Worm (Caenorhabditis elegans): ENCODE results near the gene E03H12.4.

Gene E03H12.4

ce11 chrIV:4982477-4982876 is at the start of gene E03H12.4:
Gene E03H12.4, plus strand, starts transcription at chrIV:4982596.
- TF ChIP-seq sox-4 (tag; optimal IDR thresholded peaks at IDR 0.05): no peak
- no peak for TF ChIP-seq ttx-3 (tag; optimal IDR thresholded peaks at IDR 0.05)
- no peak for TF ChIP-seq unc-86 (tag; optimal IDR thresholded peaks at IDR 0.05)
- no peak for TF ChIP-seq ceh-14 (tag; optimal IDR thresholded peaks at IDR 0.05)

DNA sequence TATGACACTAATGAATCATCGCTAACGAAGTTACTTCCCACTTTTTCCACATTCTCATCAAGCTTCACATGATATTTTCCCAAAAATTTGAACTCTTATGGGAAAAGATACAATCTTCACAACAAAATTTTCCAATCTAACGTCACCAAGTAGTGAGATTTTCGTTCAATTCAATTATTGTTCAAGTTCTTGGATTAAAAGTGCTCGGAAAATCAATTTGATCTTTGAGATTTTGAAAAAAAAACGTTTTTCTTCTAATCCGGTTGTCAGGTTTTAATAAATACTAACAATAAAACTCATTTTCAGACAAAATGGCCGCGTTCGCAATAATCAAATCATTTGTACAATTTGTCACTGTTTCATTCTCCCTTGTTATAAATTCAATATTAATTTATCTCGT is 48.3 kb upstream of the E03H12.4 start, which contains the start of gene str-153:
Gene str-153 (plus strand): TSS at position 301 of the 400 bp plus-strand sequence.
- TF ChIP-seq lin-11 (tag; optimal IDR thresholded peaks at IDR 0.05): no peak
- no peak for TF ChIP-seq sox-4 (tag; optimal IDR thresholded peaks at IDR 0.05)
- no peak for TF ChIP-seq dmd-4 (tag; optimal IDR thresholded peaks at IDR 0.05; ENCODE audit: borderline replicate concordance)
- no peak for TF ChIP-seq ceh-34 (tag; optimal IDR thresholded peaks at IDR 0.05)
- no peak for TF ChIP-seq gmeb-2 (tag; optimal IDR thresholded peaks at IDR 0.05)
- TF ChIP-seq zip-5 (tag; optimal IDR thresholded peaks at IDR 0.05): no peak
- no peak for TF ChIP-seq ceh-6 (GFP tag; optimal IDR thresholded peaks at IDR 0.05)
- no peak for TF ChIP-seq eyg-1 (tag; optimal IDR thresholded peaks at IDR 0.05)
- TF ChIP-seq mec-3 (tag; optimal IDR thresholded peaks at IDR 0.05; ENCODE audit: borderline replicate concordance): no peak

DNA sequence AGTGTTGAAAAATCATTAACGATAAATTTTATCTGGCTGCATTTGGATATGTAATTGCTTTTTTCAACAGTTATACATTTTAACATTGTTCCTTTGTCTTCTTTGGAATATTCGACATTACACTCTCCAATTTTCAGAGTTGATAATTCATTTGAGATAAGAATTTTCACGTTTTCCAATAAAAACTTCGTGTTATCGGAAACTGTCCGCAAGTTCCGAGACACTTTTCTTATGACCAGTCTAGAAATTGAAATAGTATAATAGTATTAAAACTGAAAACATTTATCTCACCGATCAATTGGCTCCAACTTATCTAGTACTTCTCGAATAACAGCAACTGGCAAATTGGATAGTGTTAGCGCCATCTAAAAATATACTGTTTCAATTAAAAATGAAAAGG is 44.7 kb upstream of the E03H12.4 start, which contains the start of gene fbxa-86:
Gene fbxa-86 (minus strand): TSS at position 367 of the 400 bp plus-strand sequence.
- TF ChIP-seq K09A11.1 (tag; optimal IDR thresholded peaks at IDR 0.05; ENCODE audit: insufficient read depth) (no peak), ceh-22 (tag; optimal IDR thresholded peaks at IDR 0.05) (no peak), lim-6 (tag; optimal IDR thresholded peaks at IDR 0.05) (no peak), odd-2 (tag; optimal IDR thresholded peaks at IDR 0.05) (no peak), pat-9 (tag; optimal IDR thresholded peaks at IDR 0.05) (no peak), pros-1 (tag; optimal IDR thresholded peaks at IDR 0.05) (no peak), ceh-2 (tag; optimal IDR thresholded peaks at IDR 0.05) (no peak), ceh-34 (tag; optimal IDR thresholded peaks at IDR 0.05) (no peak), unc-55 (GFP tag; optimal IDR thresholded peaks at IDR 0.05) (no peak), hlh-13 (GFP tag; optimal IDR thresholded peaks at IDR 0.05) (no peak), C38D4.7 (GFP tag; optimal IDR thresholded peaks at IDR 0.05) (no peak)

DNA sequence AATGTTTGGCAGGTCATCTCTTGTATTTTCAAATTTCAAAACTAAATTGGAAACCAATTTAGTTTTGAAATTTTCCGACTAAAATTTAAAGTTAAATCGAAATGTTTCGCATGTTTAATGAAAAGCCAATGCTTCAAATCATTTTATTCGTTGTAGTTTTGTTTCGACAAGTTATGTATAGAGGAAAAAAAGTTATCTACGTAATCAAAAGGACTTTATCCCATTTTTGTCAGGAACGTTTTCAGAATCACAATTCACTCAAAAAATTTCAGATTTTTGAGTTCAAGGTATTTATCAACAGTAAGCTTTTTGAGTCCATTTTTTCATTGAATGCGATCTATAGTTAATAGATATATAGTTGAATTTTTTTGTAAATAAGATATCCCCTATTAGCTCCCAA is 43.7 kb upstream of the E03H12.4 start, which contains the start of gene str-168:
Gene str-168 (plus strand): TSS at position 301 of the 400 bp plus-strand sequence.
- TF ChIP-seq gmeb-2 (tag; optimal IDR thresholded peaks at IDR 0.05): no peak
- no peak for TF ChIP-seq F13H6.1 (tag; optimal IDR thresholded peaks at IDR 0.05)
- TF ChIP-seq ceh-6 (GFP tag; optimal IDR thresholded peaks at IDR 0.05): no peak
- no peak for TF ChIP-seq ceh-48 (tag; optimal IDR thresholded peaks at IDR 0.05)
- TF ChIP-seq hlh-30 (tag; optimal IDR thresholded peaks at IDR 0.05; ENCODE audit: insufficient read depth): no peak
- no peak for TF ChIP-seq odd-2 (tag; optimal IDR thresholded peaks at IDR 0.05)
- TF ChIP-seq ttx-3 (tag; optimal IDR thresholded peaks at IDR 0.05): no peak
- TF ChIP-seq ceh-9 (tag; optimal IDR thresholded peaks at IDR 0.05): no peak
- TF ChIP-seq ahr-1 (tag; optimal IDR thresholded peaks at IDR 0.05): no peak
- TF ChIP-seq ref-2 (tag; optimal IDR thresholded peaks at IDR 0.05): no peak
- TF ChIP-seq unc-86 (tag; optimal IDR thresholded peaks at IDR 0.05): no peak
- no peak for TF ChIP-seq eyg-1 (tag; optimal IDR thresholded peaks at IDR 0.05)
- TF ChIP-seq che-1 (tag; optimal IDR thresholded peaks at IDR 0.05): no peak
- TF ChIP-seq sdc-2 (tag; optimal IDR thresholded peaks at IDR 0.05): no peak
- TF ChIP-seq mec-3 (tag; optimal IDR thresholded peaks at IDR 0.05; ENCODE audit: borderline replicate concordance): no peak
- no peak for TF ChIP-seq ceh-2 (tag; optimal IDR thresholded peaks at IDR 0.05)
- no peak for TF ChIP-seq K09A11.1 (tag; optimal IDR thresholded peaks at IDR 0.05; ENCODE audit: insufficient read depth)
- TF ChIP-seq ama-1 (optimal IDR thresholded peaks at IDR 0.05): no peak

DNA sequence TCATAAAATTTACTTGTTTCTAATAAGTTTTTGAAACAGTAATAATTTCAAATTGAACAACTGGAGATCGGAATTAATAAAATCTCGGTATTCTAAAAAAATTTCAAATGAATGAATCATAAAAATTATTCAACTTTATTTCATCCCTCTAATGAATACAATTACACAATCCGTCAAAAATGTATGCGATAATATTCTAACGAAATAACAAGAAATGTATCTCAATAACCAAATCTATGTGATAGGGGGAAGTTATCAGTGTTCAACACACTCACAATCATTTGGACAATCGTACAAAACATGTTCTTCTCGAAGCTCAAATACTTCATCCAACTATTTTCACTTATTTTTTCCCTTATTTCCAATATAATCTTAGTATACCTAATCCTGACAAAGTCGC is 40.7 kb upstream of the E03H12.4 start, which contains the start of gene Y9C9A.5:
Gene Y9C9A.5 (plus strand): TSS at position 301 of the 400 bp plus-strand sequence.
- TF ChIP-seq fax-1 (tag; optimal IDR thresholded peaks at IDR 0.05): no peak
- TF ChIP-seq ceh-22 (tag; optimal IDR thresholded peaks at IDR 0.05): no peak
- no peak for TF ChIP-seq ztf-16 (tag; optimal IDR thresholded peaks at IDR 0.05)
- no peak for TF ChIP-seq ceh-34 (tag; optimal IDR thresholded peaks at IDR 0.05)
- no peak for TF ChIP-seq zip-5 (tag; optimal IDR thresholded peaks at IDR 0.05)
- no peak for TF ChIP-seq nhr-11 (tag; optimal IDR thresholded peaks at IDR 0.05)
- no peak for TF ChIP-seq ceh-18 (tag; optimal IDR thresholded peaks at IDR 0.05)
- TF ChIP-seq unc-86 (tag; optimal IDR thresholded peaks at IDR 0.05): no peak
- no peak for TF ChIP-seq unc-3 (GFP tag; conservative IDR thresholded peaks at IDR 0.05)
- TF ChIP-seq unc-3 (tag; optimal IDR thresholded peaks at IDR 0.05): no peak
- TF ChIP-seq fkh-6 (tag; optimal IDR thresholded peaks at IDR 0.05): no peak
- TF ChIP-seq pros-1 (tag; optimal IDR thresholded peaks at IDR 0.05): no peak
- no peak for TF ChIP-seq sdc-2 (tag; optimal IDR thresholded peaks at IDR 0.05)
- TF ChIP-seq eyg-1 (tag; optimal IDR thresholded peaks at IDR 0.05): no peak
- no peak for TF ChIP-seq ceh-48 (tag; optimal IDR thresholded peaks at IDR 0.05)
- no peak for TF ChIP-seq ets-4 (tag; optimal IDR thresholded peaks at IDR 0.05)

All from whole organism, late embryonic.